Worm (Caenorhabditis elegans) whole organism, young adult: Measurements from ENCODE around the gene F38B7.10.

Experiments
- B0019.2 ChIP-seq: fragments of 200-800 bp; sonication (Bioruptor generic); conservative IDR thresholded peaks from 2 replicates; pipeline ENCODE4 v1.3.6; 2022; ENCODE audit warnings: missing genetic modification reagents, missing genetic modification characterization, missing compliant biosample characterization
- D2030.7 ChIP-seq: fragments of 200-800 bp; sonication (Bioruptor generic); IDR thresholded peaks from 2 replicates; pipeline ENCODE4 v1.3.6; 2022; ENCODE audit warnings: missing genetic modification reagents, missing genetic modification characterization, missing compliant biosample characterization
- F33H1.4 ChIP-seq: fragments of 200-800 bp; sonication (Bioruptor generic); IDR thresholded peaks from 2 replicates; pipeline ENCODE4 v1.3.6; 2022; ENCODE audit warnings: missing genetic modification reagents, missing genetic modification characterization, missing compliant biosample characterization
- K11D2.4 ChIP-seq: fragments of 200-800 bp; sonication (Bioruptor generic); IDR thresholded peaks from 2 replicates; pipeline ENCODE4 v1.3.6; 2022; ENCODE audit warnings: missing genetic modification reagents, missing genetic modification characterization, missing compliant biosample characterization
- K12H6.12 ChIP-seq: fragments of 200-800 bp; sonication (Bioruptor generic); optimal IDR thresholded peaks from 2 replicates; lab custom pipeline; 2018; ENCODE audit warnings: mild to moderate bottlenecking, missing genetic modification characterization, missing compliant biosample characterization
- T07F8.4 ChIP-seq: sonication (generic microtip); optimal IDR thresholded peaks from 2 replicates; lab custom pipeline; 2016; ENCODE audit warnings: mild to moderate bottlenecking, missing genetic modification characterization, moderate library complexity, missing compliant biosample characterization
- T26A5.8 ChIP-seq: sonication (generic microtip); optimal IDR thresholded peaks from 2 replicates; lab custom pipeline; 2016; ENCODE audit warnings: missing genetic modification characterization, missing compliant biosample characterization
- Y56A3A.18 ChIP-seq: fragments of 200-800 bp; sonication (Bioruptor generic); IDR thresholded peaks from 2 replicates; pipeline ENCODE4 v1.3.6; 2022; ENCODE audit warnings: missing genetic modification reagents, missing genetic modification characterization, missing compliant biosample characterization
- Y95B8A.8 ChIP-seq: fragments of 200-800 bp; sonication (Bioruptor generic); IDR thresholded peaks from 2 replicates; pipeline ENCODE4 v1.3.6; 2022; ENCODE audit warnings: missing genetic modification reagents, missing genetic modification characterization, missing compliant biosample characterization
- ZK185.1 ChIP-seq: sonication (generic microtip); optimal IDR thresholded peaks from 2 replicates; lab custom pipeline; 2016; ENCODE audit warnings: mild to moderate bottlenecking, missing genetic modification characterization, missing compliant biosample characterization; ENCODE audit not compliant: poor library complexity, severe bottlenecking
- athp-1 ChIP-seq: sonication (generic microtip); optimal IDR thresholded peaks from 2 replicates; lab custom pipeline; 2017; ENCODE audit warnings: mild to moderate bottlenecking, missing genetic modification characterization, missing compliant biosample characterization
- attf-3 ChIP-seq: fragments of 200-800 bp; sonication (Bioruptor generic); conservative IDR thresholded peaks from 2 replicates; pipeline ENCODE4 v1.3.6; 2022; ENCODE audit warnings: missing genetic modification reagents, missing genetic modification characterization, missing compliant biosample characterization
- attf-5 ChIP-seq: fragments of 200-800 bp; sonication (Bioruptor generic); optimal IDR thresholded peaks from 2 replicates; lab custom pipeline; 2018; ENCODE audit warnings: mild to moderate bottlenecking, missing genetic modification characterization, missing compliant biosample characterization
- attf-6 ChIP-seq: fragments of 200-800 bp; sonication (Bioruptor generic); IDR thresholded peaks from 2 replicates; pipeline ENCODE4 v1.3.6; 2022; ENCODE audit warnings: missing genetic modification reagents, missing genetic modification characterization, missing compliant biosample characterization
- bed-1 ChIP-seq: fragments of 200-800 bp; sonication (Bioruptor generic); IDR thresholded peaks from 2 replicates; pipeline ENCODE4 v1.3.6; 2022; ENCODE audit warnings: missing genetic modification reagents, missing genetic modification characterization, missing compliant biosample characterization
- bed-2 ChIP-seq: fragments of 200-800 bp; sonication (Bioruptor generic); IDR thresholded peaks from 2 replicates; pipeline ENCODE4 v1.3.6; 2022; ENCODE audit warnings: missing genetic modification reagents, missing genetic modification characterization, missing compliant biosample characterization
- cebp-1 ChIP-seq, 2 experiments: fragments of 200-800 bp in 1 of 2; sonication (Bioruptor generic) in 1 of 2; sonication (generic microtip) in 1 of 2; IDR thresholded peaks in 1 of 2; optimal IDR thresholded peaks in 1 of 2; 2 replicates each; pipeline versions ENCODE4 v1.3.6 to Lab custom; 2017 to 2022; ENCODE audit warnings: missing compliant biosample characterization in 2 of 2, missing genetic modification characterization in 2 of 2, mild to moderate bottlenecking in 1 of 2, missing genetic modification reagents in 1 of 2, moderate library complexity in 1 of 2
- cebp-2 ChIP-seq: fragments of 200-800 bp; sonication (Bioruptor generic); IDR thresholded peaks from 2 replicates; pipeline ENCODE4 v1.3.6; 2022; ENCODE audit warnings: missing genetic modification characterization, missing compliant biosample characterization
- ceh-27 ChIP-seq: fragments of 200-800 bp; sonication (Bioruptor generic); optimal IDR thresholded peaks from 2 replicates; lab custom pipeline; 2018; ENCODE audit warnings: mild to moderate bottlenecking, missing genetic modification characterization, moderate library complexity, missing compliant biosample characterization
- ceh-58 ChIP-seq: fragments of 200-800 bp; sonication (Bioruptor generic); IDR thresholded peaks from 2 replicates; pipeline ENCODE4 v1.3.6; 2022; ENCODE audit warnings: missing genetic modification characterization, missing compliant biosample characterization
- ceh-79 ChIP-seq: sonication (generic microtip); optimal IDR thresholded peaks from 2 replicates; lab custom pipeline; 2017; ENCODE audit warnings: mild to moderate bottlenecking, missing genetic modification characterization, missing compliant biosample characterization
- die-1 ChIP-seq: sonication (generic microtip); optimal IDR thresholded peaks from 2 replicates; lab custom pipeline; 2016; ENCODE audit warnings: missing genotype, mild to moderate bottlenecking, missing genetic modification characterization, missing compliant biosample characterization
- dpl-1 ChIP-seq: fragments of 150-350 bp; optimal IDR thresholded peaks from 2 replicates; lab custom pipeline; 2014; ENCODE audit warnings: missing biosample characterization, missing genetic modification reagents, missing genetic modification characterization
- efl-1 ChIP-seq: fragments of 150-350 bp; optimal IDR thresholded peaks from 2 replicates; lab custom pipeline; 2014; ENCODE audit warnings: missing biosample characterization, missing genetic modification reagents, missing genetic modification characterization
- egl-44 ChIP-seq: fragments of 200-800 bp; sonication (Bioruptor generic); IDR thresholded peaks from 2 replicates; pipeline ENCODE4 v1.3.6; 2022; ENCODE audit warnings: missing genetic modification reagents, missing genetic modification characterization, missing compliant biosample characterization
- ekl-4 ChIP-seq: fragments of 200-800 bp; sonication (Bioruptor generic); IDR thresholded peaks from 2 replicates; pipeline ENCODE4 v1.3.6; 2022; ENCODE audit warnings: missing genetic modification reagents, missing genetic modification characterization, missing compliant biosample characterization
- hlh-26 ChIP-seq: fragments of 200-800 bp; sonication (Bioruptor generic); conservative IDR thresholded peaks from 2 replicates; pipeline ENCODE4 v1.3.6; 2022; ENCODE audit warnings: missing genetic modification reagents, missing genetic modification characterization, missing compliant biosample characterization
- hsf-1 ChIP-seq: fragments of 200-800 bp; sonication (Bioruptor generic); IDR thresholded peaks from 2 replicates; pipeline ENCODE4 v1.3.6; 2022; ENCODE audit warnings: missing genetic modification reagents, missing genetic modification characterization, missing compliant biosample characterization
- let-607 ChIP-seq, 2 experiments: fragments of 200-800 bp in 1 of 2; sonication (Bioruptor generic) in 1 of 2; sonication (generic microtip) in 1 of 2; optimal IDR thresholded peaks; 2 replicates each; lab custom pipeline; 2016 to 2018; ENCODE audit warnings: mild to moderate bottlenecking in 2 of 2, missing compliant biosample characterization in 2 of 2, missing genetic modification characterization in 2 of 2, moderate library complexity in 2 of 2, missing genotype in 1 of 2
- lin-54 ChIP-seq: fragments of 200-800 bp; sonication (Bioruptor generic); optimal IDR thresholded peaks from 2 replicates; lab custom pipeline; 2018; ENCODE audit warnings: mild to moderate bottlenecking, missing genetic modification characterization, missing compliant biosample characterization
- madf-10 ChIP-seq: sonication (generic microtip); optimal IDR thresholded peaks from 2 replicates; lab custom pipeline; 2016; ENCODE audit warnings: mild to moderate bottlenecking, missing genetic modification characterization, missing compliant biosample characterization
- nfyb-1 ChIP-seq: fragments of 200-800 bp; sonication (Bioruptor generic); IDR thresholded peaks from 2 replicates; pipeline ENCODE4 v1.3.6; 2022; ENCODE audit warnings: missing genetic modification reagents, missing genetic modification characterization, missing compliant biosample characterization
- nhr-90 ChIP-seq: sonication (generic microtip); optimal IDR thresholded peaks from 2 replicates; lab custom pipeline; 2016; ENCODE audit warnings: missing genotype, mild to moderate bottlenecking, missing genetic modification characterization, missing compliant biosample characterization
- sdz-38 ChIP-seq: sonication (generic microtip); optimal IDR thresholded peaks from 2 replicates; lab custom pipeline; 2016; ENCODE audit warnings: missing genotype, missing genetic modification characterization, missing compliant biosample characterization
- sea-2 ChIP-seq: fragments of 200-800 bp; sonication (Bioruptor generic); IDR thresholded peaks from 2 replicates; pipeline ENCODE4 v1.3.6; 2022; ENCODE audit warnings: missing genetic modification characterization, missing compliant biosample characterization
- somi-1 ChIP-seq: fragments of 200-800 bp; sonication (Bioruptor generic); optimal IDR thresholded peaks from 2 replicates; lab custom pipeline; 2018; ENCODE audit warnings: mild to moderate bottlenecking, missing genetic modification characterization, missing compliant biosample characterization
- sptf-2 ChIP-seq: fragments of 200-800 bp; sonication (Bioruptor generic); optimal IDR thresholded peaks from 2 replicates; lab custom pipeline; 2018; ENCODE audit warnings: mild to moderate bottlenecking, missing genetic modification characterization, missing compliant biosample characterization
- tbx-9 ChIP-seq: sonication (generic microtip); optimal IDR thresholded peaks from 2 replicates; lab custom pipeline; 2016; ENCODE audit warnings: borderline replicate concordance, missing genetic modification characterization, inconsistent platforms, missing compliant biosample characterization
- tlf-1 ChIP-seq: fragments of 200-800 bp; sonication (Bioruptor generic); optimal IDR thresholded peaks from 2 replicates; lab custom pipeline; 2018; ENCODE audit warnings: mild to moderate bottlenecking, missing genetic modification characterization, missing compliant biosample characterization
- unc-130 ChIP-seq: sonication (generic microtip); optimal IDR thresholded peaks from 2 replicates; lab custom pipeline; 2016; ENCODE audit warnings: missing genetic modification reagents, missing genetic modification characterization, missing compliant biosample characterization
- unc-62 ChIP-seq: fragments of 150-350 bp; optimal IDR thresholded peaks from 2 replicates; lab custom pipeline; 2014; ENCODE audit warnings: missing biosample characterization, missing genetic modification reagents, missing genetic modification characterization
- ztf-18 ChIP-seq: sonication (generic microtip); optimal IDR thresholded peaks from 2 replicates; lab custom pipeline; 2016; ENCODE audit warnings: missing genotype, mild to moderate bottlenecking, missing genetic modification characterization, missing compliant biosample characterization
- ztf-22 ChIP-seq: fragments of 200-800 bp; sonication (Bioruptor generic); optimal IDR thresholded peaks from 2 replicates; lab custom pipeline; 2018; ENCODE audit warnings: mild to moderate bottlenecking, missing genetic modification characterization, moderate library complexity, missing compliant biosample characterization
- ztf-25 ChIP-seq: fragments of 200-800 bp; sonication (Bioruptor generic); IDR thresholded peaks from 2 replicates; pipeline ENCODE4 v1.3.6; 2022; ENCODE audit warnings: missing genetic modification reagents, missing genetic modification characterization, missing compliant biosample characterization
- ztf-3 ChIP-seq: fragments of 200-800 bp; sonication (Bioruptor generic); optimal IDR thresholded peaks from 2 replicates; lab custom pipeline; 2018; ENCODE audit warnings: mild to moderate bottlenecking, missing genetic modification characterization, missing compliant biosample characterization

Gene F38B7.10

ce11 chrV:11504853-11505397 is 40.4 kb upstream of the F38B7.10 start, which contains the start of the genes C55A6.1 and C55A6.10 (continued):
- TF ChIP-seq ZK185.1 (peak; percentile 64), egl-44 (GFP tag; lab: Robert Waterston, UW) (peak; percentile 65; the same call in 1 of the 2 replicates), ztf-18 (peak; percentile 86), hsf-1 (peak; percentile 38), ceh-27 (GFP tag; lab: Kevin White, UChicago) (peak; percentile 72), sea-2 (GFP tag; lab: Robert Waterston, UW) (0 out of 2 replicates have a peak, but pooled peaks have one; percentile 27), let-607 (tag; optimal IDR thresholded peaks at IDR 0.05; lab: Kevin White, UChicago) (peak in 1 of 2 experiments; percentile 29), nfyb-1 (GFP tag; lab: Robert Waterston, UW) (peak; percentile 97), lin-54 (GFP tag; lab: Kevin White, UChicago) (peak; percentile 72), B0019.2 (GFP tag; lab: Robert Waterston, UW) (peak; percentile 72; the same call in 1 of the 2 replicates), nhr-90 (tag; lab: Kevin White, UChicago) (peak; percentile 20), K11D2.4 (peak; percentile 78; the same call in 1 of the 2 replicates), unc-130 (GFP tag; lab: Kevin White, UChicago) (peak; percentile 59), D2030.7 (peak; percentile 93), K12H6.12 (peak; percentile 50), Y95B8A.8 (GFP tag; lab: Robert Waterston, UW) (peak; percentile 78; the same call in 1 of the 2 replicates), efl-1 (GFP tag; lab: Kevin White, UChicago) (peak; percentile 23), F33H1.4 (GFP tag; lab: Robert Waterston, UW) (peak; percentile 64), bed-2 (GFP tag; lab: Robert Waterston, UW) (peak; percentile 50; the same call in 1 of the 2 replicates), Y56A3A.18 (peak; percentile 70; the same call in 1 of the 2 replicates), madf-10 (tag; lab: Kevin White, UChicago) (peak; percentile 73), attf-5 (GFP tag; lab: Kevin White, UChicago) (peak; percentile 86), cebp-1 (GFP tag; IDR thresholded peaks at IDR 0.05; lab: Robert Waterston, UW) (0 out of 2 replicates have a peak, but pooled peaks have one; percentile 32), cebp-1 (tag; optimal IDR thresholded peaks at IDR 0.05; lab: Kevin White, UChicago) (peak; percentile 79)

- no peak for TF ChIP-seq egl-44 (GFP tag; lab: Robert Waterston, UW)
- no peak for TF ChIP-seq hlh-26 (GFP tag; lab: Robert Waterston, UW)
- TF ChIP-seq T07F8.4 (tag; lab: Kevin White, UChicago), result no peak
- no peak for TF ChIP-seq hsf-1
- no peak for TF ChIP-seq attf-3
- TF ChIP-seq let-607 (tag; optimal IDR thresholded peaks at IDR 0.05; lab: Kevin White, UChicago), result no peak
- no peak for TF ChIP-seq attf-6 (GFP tag; lab: Robert Waterston, UW)
- TF ChIP-seq tlf-1 (GFP tag; lab: Kevin White, UChicago), result no peak
- TF ChIP-seq ekl-4, result no peak
- TF ChIP-seq sptf-2 (GFP tag; lab: Kevin White, UChicago), result no peak
- no peak for TF ChIP-seq ceh-58 (GFP tag; lab: Robert Waterston, UW)
- TF ChIP-seq ztf-22, result no peak
- no peak for TF ChIP-seq dpl-1 (GFP tag; lab: Kevin White, UChicago)
- no peak for TF ChIP-seq ztf-25 (GFP tag; lab: Robert Waterston, UW)
- no peak for TF ChIP-seq athp-1 (tag; lab: Kevin White, UChicago)
These were observed 39.0 kb upstream of the F38B7.10 start for ce11 chrV:11506347-11506746.

ce11 chrV:11508773-11509172 is 36.6 kb upstream of the F38B7.10 start, which contains the start of gene ttll-5:
TSS of gene ttll-5 (plus strand) at chrV:11509060.
- TF ChIP-seq ceh-27 (GFP tag; lab: Kevin White, UChicago) (no peak), somi-1 (GFP tag; lab: Kevin White, UChicago) (no peak), cebp-2 (GFP tag; lab: Robert Waterston, UW) (no peak), efl-1 (GFP tag; lab: Kevin White, UChicago) (no peak), sdz-38 (tag; lab: Kevin White, UChicago) (no peak), lin-54 (GFP tag; lab: Kevin White, UChicago) (no peak), egl-44 (GFP tag; lab: Robert Waterston, UW) (no peak), die-1 (no peak), bed-1 (GFP tag; lab: Robert Waterston, UW) (no peak), ceh-79 (tag; lab: Kevin White, UChicago) (no peak), ztf-25 (GFP tag; lab: Robert Waterston, UW) (no peak), tbx-9 (tag; lab: Kevin White, UChicago) (no peak), ztf-3 (GFP tag; lab: Kevin White, UChicago) (no peak), ztf-22 (no peak), T26A5.8 (tag; lab: Kevin White, UChicago) (no peak), attf-5 (GFP tag; lab: Kevin White, UChicago) (no peak), hsf-1 (no peak), unc-62 (GFP tag; lab: Kevin White, UChicago) (no peak)
